Fruit fly (Drosophila melanogaster): ENCODE results near the gene CG7029.

The CG7029 gene

dm6 chr3R:22750534-22750947 is at the start of gene CG7029, which contains the start of the genes rumi and Usp12-46:
TSS of gene CG7029 (plus strand) at chr3R:22750901.
TSS of gene rumi (minus strand) at chr3R:22750597.
TSS of gene Usp12-46 (plus strand) at chr3R:22750901.
- TF ChIP-seq pad (GFP tag; optimal IDR thresholded peaks at IDR 0.05) (peak; percentile 59), tj (GFP tag; optimal IDR thresholded peaks at IDR 0.05) (peak; percentile 89), toe (GFP tag; optimal IDR thresholded peaks at IDR 0.05) (no peak), cnc (optimal IDR thresholded peaks at IDR 0.05) (no peak), CG12768 (GFP tag; optimal IDR thresholded peaks at IDR 0.05) (peak; percentile 82), Crg-1 (GFP tag; optimal IDR thresholded peaks at IDR 0.05) (peak; percentile 69), CG7045 (GFP tag; optimal IDR thresholded peaks at IDR 0.05) (peak; percentile 80), CG11617 (GFP tag; optimal IDR thresholded peaks at IDR 0.05) (peak; percentile 83), ovo (GFP tag; optimal IDR thresholded peaks at IDR 0.05) (peak; percentile 79), CG5204 (GFP tag; optimal IDR thresholded peaks at IDR 0.05) (no peak), Mnt (GFP tag; optimal IDR thresholded peaks at IDR 0.05) (peak; percentile 76), bab1 (GFP tag; optimal IDR thresholded peaks at IDR 0.05) (peak; percentile 90), Clk (GFP tag; optimal IDR thresholded peaks at IDR 0.05) (peak; percentile 78), CG7101 (tag; optimal IDR thresholded peaks at IDR 0.05) (peak; percentile 85), CG1620 (GFP tag; optimal IDR thresholded peaks at IDR 0.05) (peak; percentile 89), cic (GFP tag; optimal IDR thresholded peaks at IDR 0.05) (peak; percentile 44), CG14711 (tag; optimal IDR thresholded peaks at IDR 0.05) (peak; percentile 98), Hr96 (GFP tag; optimal IDR thresholded peaks at IDR 0.05) (peak; percentile 92), CG33017 (tag; optimal IDR thresholded peaks at IDR 0.05) (peak; percentile 83), kay (GFP tag; ENCODE audit: borderline replicate concordance) (no peak)

DNA sequence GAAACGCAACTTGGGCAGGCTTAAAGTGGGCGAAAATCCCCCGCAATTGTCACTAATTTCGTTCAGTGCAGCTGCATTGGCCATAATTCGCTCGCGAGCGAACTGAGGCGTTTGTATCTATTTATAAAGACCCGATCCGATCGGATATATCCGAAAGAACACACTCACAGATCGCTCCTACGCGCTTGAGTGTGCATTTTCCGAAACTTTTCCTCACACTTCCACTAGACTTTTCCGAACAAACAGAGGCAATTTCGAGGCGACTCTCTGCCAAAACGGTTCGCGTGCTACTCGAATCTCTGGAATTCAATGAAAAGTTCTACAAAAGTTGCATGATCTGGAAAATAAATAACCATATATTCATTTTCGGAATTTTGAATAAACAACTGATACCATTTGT is 48.9 kb upstream of the CG7029 start, which contains the start of the genes CG6972 and CCAP:
Gene CG6972, plus strand, starts transcription at position 215 of the 400 bp plus-strand sequence.
Gene CCAP, minus strand, starts transcription at position 292 of the 400 bp plus-strand sequence.
- TF ChIP-seq kay (GFP tag; ENCODE audit: borderline replicate concordance) (no peak), CG14711 (tag; optimal IDR thresholded peaks at IDR 0.05) (no peak), cic (GFP tag; optimal IDR thresholded peaks at IDR 0.05) (no peak), cnc (optimal IDR thresholded peaks at IDR 0.05) (no peak), pad (GFP tag; optimal IDR thresholded peaks at IDR 0.05) (no peak), Mnt (GFP tag; optimal IDR thresholded peaks at IDR 0.05) (no peak), CG7045 (GFP tag; optimal IDR thresholded peaks at IDR 0.05) (no peak), CG12768 (GFP tag; optimal IDR thresholded peaks at IDR 0.05) (no peak), CG7101 (tag; optimal IDR thresholded peaks at IDR 0.05) (no peak), toe (GFP tag; optimal IDR thresholded peaks at IDR 0.05) (no peak), tj (GFP tag; optimal IDR thresholded peaks at IDR 0.05) (no peak), CG11617 (GFP tag; optimal IDR thresholded peaks at IDR 0.05) (no peak), Clk (GFP tag; optimal IDR thresholded peaks at IDR 0.05) (no peak), Hr96 (GFP tag; optimal IDR thresholded peaks at IDR 0.05) (no peak)

dm6 chr3R:22707178-22707577 is 43.5 kb upstream of the CG7029 start, which contains the start of gene CG13842:
TSS of gene CG13842 (minus strand) at chr3R:22707278.
- TF ChIP-seq bab1 (GFP tag; optimal IDR thresholded peaks at IDR 0.05): no peak
- no peak for TF ChIP-seq CG14711 (tag; optimal IDR thresholded peaks at IDR 0.05)
- no peak for TF ChIP-seq CG1620 (GFP tag; optimal IDR thresholded peaks at IDR 0.05)
- TF ChIP-seq cic (GFP tag; optimal IDR thresholded peaks at IDR 0.05): no peak
- TF ChIP-seq tj (GFP tag; optimal IDR thresholded peaks at IDR 0.05): no peak
- no peak for TF ChIP-seq CG11617 (GFP tag; optimal IDR thresholded peaks at IDR 0.05)
- no peak for TF ChIP-seq CG5204 (GFP tag; optimal IDR thresholded peaks at IDR 0.05)
- TF ChIP-seq cnc (optimal IDR thresholded peaks at IDR 0.05): no peak
- no peak for TF ChIP-seq Mnt (GFP tag; optimal IDR thresholded peaks at IDR 0.05)
- no peak for TF ChIP-seq CG7101 (tag; optimal IDR thresholded peaks at IDR 0.05)
- TF ChIP-seq CG33017 (tag; optimal IDR thresholded peaks at IDR 0.05): no peak
- no peak for TF ChIP-seq ovo (GFP tag; optimal IDR thresholded peaks at IDR 0.05)
- TF ChIP-seq CG12768 (GFP tag; optimal IDR thresholded peaks at IDR 0.05): no peak
- TF ChIP-seq Crg-1 (GFP tag; optimal IDR thresholded peaks at IDR 0.05): no peak
- TF ChIP-seq toe (GFP tag; optimal IDR thresholded peaks at IDR 0.05): no peak
- TF ChIP-seq Clk (GFP tag; optimal IDR thresholded peaks at IDR 0.05): no peak
- no peak for TF ChIP-seq Hr96 (GFP tag; optimal IDR thresholded peaks at IDR 0.05)
- TF ChIP-seq kay (GFP tag; ENCODE audit: borderline replicate concordance): no peak
- no peak for TF ChIP-seq pad (GFP tag; optimal IDR thresholded peaks at IDR 0.05)

DNA sequence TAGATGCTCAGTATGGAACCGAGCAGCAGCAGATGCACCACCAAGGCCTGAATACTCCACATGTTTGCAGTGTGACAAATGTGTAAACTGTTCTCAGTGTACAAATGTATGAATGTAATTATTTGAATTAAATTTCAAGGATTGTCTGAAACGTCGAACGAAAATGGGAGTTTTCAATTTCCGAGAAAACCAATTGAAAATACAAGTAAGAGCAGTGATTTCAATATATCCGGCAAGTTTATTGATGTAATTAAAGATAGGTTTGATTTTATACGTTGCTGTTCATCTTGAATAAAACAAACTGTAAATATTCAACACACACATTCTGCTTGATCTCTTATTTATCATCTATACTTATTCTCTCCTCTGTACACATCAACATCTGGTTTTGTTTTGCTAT is 40.0 kb upstream of the CG7029 start, which contains the start of gene CG4907:
Gene CG4907, minus strand, starts transcription at position 101 of the 400 bp plus-strand sequence.
- TF ChIP-seq toe (GFP tag; optimal IDR thresholded peaks at IDR 0.05): no peak

- no peak for TF ChIP-seq toe (GFP tag; optimal IDR thresholded peaks at IDR 0.05)
- no peak for TF ChIP-seq CG11617 (GFP tag; optimal IDR thresholded peaks at IDR 0.05)
- no peak for TF ChIP-seq Mnt (GFP tag; optimal IDR thresholded peaks at IDR 0.05)
- no peak for TF ChIP-seq kay (GFP tag; ENCODE audit: borderline replicate concordance)
- TF ChIP-seq pad (GFP tag; optimal IDR thresholded peaks at IDR 0.05): no peak
- TF ChIP-seq CG33017 (tag; optimal IDR thresholded peaks at IDR 0.05): no peak
- TF ChIP-seq CG7101 (tag; optimal IDR thresholded peaks at IDR 0.05): no peak
- TF ChIP-seq CG5204 (GFP tag; optimal IDR thresholded peaks at IDR 0.05): no peak
These were observed 32.8 kb upstream of the CG7029 start for dm6 chr3R:22717863-22718262.

DNA sequence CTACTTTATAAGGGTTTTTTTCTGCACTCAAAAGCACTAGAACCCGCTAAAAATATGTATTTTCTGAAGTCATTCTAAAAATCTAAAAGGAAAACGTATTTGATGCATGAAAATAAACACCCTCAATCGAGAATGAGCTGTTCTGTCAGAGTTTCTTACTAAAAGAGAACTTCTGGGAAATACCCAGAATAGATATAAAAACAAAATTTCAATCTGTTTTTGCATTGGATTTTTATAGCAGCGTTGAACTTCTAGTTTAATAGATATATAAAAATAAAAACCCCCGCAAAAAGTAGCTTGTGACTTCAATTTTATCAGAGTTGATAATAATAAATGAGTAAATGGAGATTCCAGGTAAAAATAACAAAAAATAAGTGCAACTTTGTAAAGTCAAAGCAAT is 32.3 kb upstream of the CG7029 start:
- no peak for TF ChIP-seq toe (GFP tag; optimal IDR thresholded peaks at IDR 0.05)
- TF ChIP-seq CG14711 (tag; optimal IDR thresholded peaks at IDR 0.05): no peak
- peak; percentile 79 for TF ChIP-seq kay (GFP tag; ENCODE audit: borderline replicate concordance)
- TF ChIP-seq CG12768 (GFP tag; optimal IDR thresholded peaks at IDR 0.05): no peak
